Worm (Caenorhabditis elegans): Measurements from ENCODE around the gene laf-1.

DNA sequence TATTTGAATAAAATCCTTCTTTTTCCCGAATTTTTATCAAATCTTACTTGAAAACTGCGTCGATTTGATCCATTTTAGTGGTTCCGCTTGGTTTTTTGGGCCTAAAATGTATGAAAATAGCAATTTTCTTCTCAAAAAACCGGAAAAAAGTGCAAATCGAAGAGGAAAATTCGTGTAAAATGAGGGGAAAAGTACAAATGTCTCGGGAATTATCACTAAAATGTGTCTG lies 53.9 kb downstream of the laf-1 start, which contains the start of gene Y71H2AM.11:
- TF ChIP-seq dao-5 (tag; optimal IDR thresholded peaks at IDR 0.05) (no peak), W03F9.2 (tag; optimal IDR thresholded peaks at IDR 0.05) (no peak), him-1 (tag; optimal IDR thresholded peaks at IDR 0.05) (no peak)
